Worm (Caenorhabditis elegans) whole organism, L1 larva: ENCODE results near the gene lim-8.

ENCODE experiments used
- F16B12.6 ChIP-seq: fragments of 150-350 bp; optimal IDR thresholded peaks from 2 replicates; lab custom pipeline; 2014; ENCODE audit warnings: missing biosample characterization, missing genetic modification characterization
- jun-1 ChIP-seq: fragments of 150-350 bp; optimal IDR thresholded peaks from 2 replicates; lab custom pipeline; 2014; ENCODE audit warnings: missing biosample characterization, missing genetic modification reagents, missing genetic modification characterization
- lin-13 ChIP-seq: fragments of 150-350 bp; optimal IDR thresholded peaks from 2 replicates; lab custom pipeline; 2014; ENCODE audit warnings: missing biosample characterization, missing genetic modification reagents, missing genetic modification characterization
- lin-15B ChIP-seq: fragments of 150-350 bp; sonication (generic microtip); optimal IDR thresholded peaks from 3 replicates; lab custom pipeline; 2014; ENCODE audit warnings: missing biosample characterization, missing genetic modification characterization
- sptf-1 ChIP-seq: fragments of 150-350 bp; optimal IDR thresholded peaks from 2 replicates; lab custom pipeline; 2014; ENCODE audit warnings: missing biosample characterization, missing genetic modification characterization
- unc-86 ChIP-seq: sonication (generic microtip); optimal IDR thresholded peaks from 2 replicates; lab custom pipeline; 2016; ENCODE audit warnings: missing genetic modification characterization, missing compliant biosample characterization

- TF ChIP-seq sptf-1 (tag; lab: Kevin White, UChicago) (no peak), unc-86 (tag; lab: Kevin White, UChicago) (no peak), F16B12.6 (tag; lab: Kevin White, UChicago) (no peak), jun-1 (tag; lab: Kevin White, UChicago) (no peak), lin-13 (GFP tag; lab: Kevin White, UChicago) (no peak), lin-15B (tag; lab: Kevin White, UChicago) (no peak)
Measured at ce11 chrIII:6756769-6757168, 45.8 kb upstream of the lim-8 start.
